Fruit fly (Drosophila melanogaster): ENCODE data around the gene Ir62a.

Gene Ir62a

DNA sequence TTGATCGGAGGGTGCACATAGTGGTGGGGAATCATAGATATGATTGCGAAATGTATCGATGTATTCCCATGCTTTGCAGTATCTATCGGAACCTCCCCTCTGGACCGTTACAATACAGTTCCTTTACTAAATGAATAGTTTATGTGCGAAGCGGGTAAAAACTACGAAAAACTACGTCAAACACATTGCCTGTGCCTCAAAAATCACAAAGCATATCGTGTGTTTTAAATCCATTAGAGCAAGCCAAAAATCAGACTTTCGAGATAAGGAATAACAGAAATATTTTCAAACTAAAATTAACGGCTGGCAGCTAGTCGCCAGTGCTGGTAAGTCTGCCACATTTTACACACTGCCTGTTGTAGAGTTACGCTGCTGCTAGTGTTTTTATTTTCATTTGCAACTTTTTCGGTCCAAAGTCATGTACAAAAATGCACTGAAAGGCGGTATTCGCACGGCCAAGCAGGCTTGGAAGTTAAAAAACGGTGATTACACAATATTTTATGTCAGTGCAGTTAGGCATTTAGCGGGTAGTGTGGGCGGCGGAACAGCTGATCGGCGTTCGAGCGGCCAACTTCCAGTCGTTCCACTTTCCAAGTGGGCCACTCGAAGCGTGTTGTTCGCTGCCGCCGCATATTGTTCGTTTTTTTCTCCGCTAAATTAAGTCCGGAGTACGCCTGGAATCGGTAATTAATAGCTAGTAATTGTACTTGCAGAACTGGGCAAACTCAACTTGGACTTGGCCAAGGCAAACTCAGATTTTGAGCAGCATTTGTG lies 13.6 kb downstream of the Ir62a start (continued):
- TF ChIP-seq Camta (GFP tag; optimal IDR thresholded peaks at IDR 0.05): peak; percentile 61
- TF ChIP-seq CG34422 (GFP tag; IDR thresholded peaks at IDR 0.05): peak; percentile 51; the same call in 1 of the 3 replicates
- TF ChIP-seq CG42726 (GFP tag; IDR thresholded peaks at IDR 0.05; ENCODE audit: partially characterized antibody): peak; percentile 83
- TF ChIP-seq disco-r (GFP tag; optimal IDR thresholded peaks at IDR 0.05): no peak
- no peak for TF ChIP-seq psq (GFP tag; optimal IDR thresholded peaks at IDR 0.05)
- TF ChIP-seq NfI (GFP tag; optimal IDR thresholded peaks at IDR 0.05): peak; percentile 52
- no peak for TF ChIP-seq CG2875 (GFP tag; optimal IDR thresholded peaks at IDR 0.05)
- TF ChIP-seq CG13424 (tag; optimal IDR thresholded peaks at IDR 0.05): no peak
- TF ChIP-seq luna (GFP tag; optimal IDR thresholded peaks at IDR 0.05): peak; percentile 64
- TF ChIP-seq CG9932 (GFP tag; IDR thresholded peaks at IDR 0.05): peak; percentile 77
- TF ChIP-seq Pdp1 (GFP tag; optimal IDR thresholded peaks at IDR 0.05): peak; percentile 69 to 88
- peak; percentile 56 for TF ChIP-seq row (GFP tag; IDR thresholded peaks at IDR 0.05)
- TF ChIP-seq CG43689 (GFP tag; IDR thresholded peaks at IDR 0.05): no peak
- TF ChIP-seq CG3995 (GFP tag; optimal IDR thresholded peaks at IDR 0.05): peak; percentile 94
- TF ChIP-seq en (GFP tag; optimal IDR thresholded peaks at IDR 0.05): peak; percentile 24
- peak; percentile 84 for TF ChIP-seq Bgb (GFP tag; IDR thresholded peaks at IDR 0.05; ENCODE audit: partially characterized antibody)
- peak; percentile 73 for TF ChIP-seq HLH54F (GFP tag; optimal IDR thresholded peaks at IDR 0.05)
- peak in 1 of 2 experiments; percentile 67 for TF ChIP-seq Hr51 (GFP tag; optimal IDR thresholded peaks at IDR 0.05)
- peak; percentile 62 for TF ChIP-seq NC2β (GFP tag; optimal IDR thresholded peaks at IDR 0.05)
- no peak for TF ChIP-seq CG15601 (tag; optimal IDR thresholded peaks at IDR 0.05)
- TF ChIP-seq CG2116 (GFP tag; optimal IDR thresholded peaks at IDR 0.05): peak; percentile 91
- no peak for TF ChIP-seq CG2678 (tag; optimal IDR thresholded peaks at IDR 0.05)
- no peak for TF ChIP-seq croc (GFP tag; conservative IDR thresholded peaks at IDR 0.05)
- TF ChIP-seq BEAF-32 (GFP tag; optimal IDR thresholded peaks at IDR 0.05): peak; percentile 94
- TF ChIP-seq CG4730 (GFP tag; IDR thresholded peaks at IDR 0.05): no peak
- TF ChIP-seq Atf3 (GFP tag; optimal IDR thresholded peaks at IDR 0.05): peak; percentile 53
- TF ChIP-seq Vsx1 (GFP tag; optimal IDR thresholded peaks at IDR 0.05): peak; percentile 84
- TF ChIP-seq CG15479 (GFP tag; optimal IDR thresholded peaks at IDR 0.05): no peak
- TF ChIP-seq CG11085 (GFP tag; IDR thresholded peaks at IDR 0.05): no peak
- TF ChIP-seq Usf (GFP tag; optimal IDR thresholded peaks at IDR 0.05): peak; percentile 4
- no peak for TF ChIP-seq Doc2 (GFP tag; IDR thresholded peaks at IDR 0.05)
- TF ChIP-seq CG2199 (GFP tag; IDR thresholded peaks at IDR 0.05): 0 out of 3 replicates have a peak, but pooled peaks have one; percentile 11
- peak; percentile 40 for TF ChIP-seq stwl (tag; optimal IDR thresholded peaks at IDR 0.05)
- TF ChIP-seq CG6791 (GFP tag; IDR thresholded peaks at IDR 0.05; ENCODE audit: partially characterized antibody): peak; percentile 80
- TF ChIP-seq CG17829 (tag; optimal IDR thresholded peaks at IDR 0.05): peak; percentile 38
- TF ChIP-seq CG17912 (GFP tag; optimal IDR thresholded peaks at IDR 0.05): no peak
- peak; percentile 81 for TF ChIP-seq mam (GFP tag; optimal IDR thresholded peaks at IDR 0.05)
- peak; percentile 96 for TF ChIP-seq Sry-δ (GFP tag; optimal IDR thresholded peaks at IDR 0.05)
- no peak for TF ChIP-seq ATbp (GFP tag; optimal IDR thresholded peaks at IDR 0.05)
- no peak for TF ChIP-seq fd96Cb (tag; optimal IDR thresholded peaks at IDR 0.05)
- TF ChIP-seq CG8388 (GFP tag; optimal IDR thresholded peaks at IDR 0.05): peak; percentile 85
- 0 out of 2 replicates have a peak, but pooled peaks have one; percentile 43 for TF ChIP-seq Awh (GFP tag; IDR thresholded peaks at IDR 0.05)
- peak; percentile 86 for TF ChIP-seq chn (GFP tag; optimal IDR thresholded peaks at IDR 0.05)
- no peak for TF ChIP-seq oc (tag; optimal IDR thresholded peaks at IDR 0.05)
- TF ChIP-seq CG13296 (GFP tag; optimal IDR thresholded peaks at IDR 0.05): no peak
- TF ChIP-seq Ptx1 (GFP tag; IDR thresholded peaks at IDR 0.05): no peak
- no peak for TF ChIP-seq Hey (tag; optimal IDR thresholded peaks at IDR 0.05)
- TF ChIP-seq Lim3 (GFP tag; IDR thresholded peaks at IDR 0.05): no peak
- peak; percentile 67; the same call in 2 of the 3 replicates for TF ChIP-seq zfh1 (GFP tag; IDR thresholded peaks at IDR 0.05)
